Worm (Caenorhabditis elegans): ENCODE results near the gene sdz-13.

- TF ChIP-seq snpc-4 (GFP tag; optimal IDR thresholded peaks at IDR 0.05) (no peak), snpc-4 (tag; optimal IDR thresholded peaks at IDR 0.05) (no peak), F37B4.10 (GFP tag; IDR thresholded peaks at IDR 0.05) (no peak), Y67H2A.10 (GFP tag; conservative IDR thresholded peaks at IDR 0.05) (no peak), dpl-1 (GFP tag; optimal IDR thresholded peaks at IDR 0.05) (no peak), him-1 (tag; optimal IDR thresholded peaks at IDR 0.05) (no peak), ztf-3 (GFP tag; optimal IDR thresholded peaks at IDR 0.05) (no peak), egl-18 (GFP tag; IDR thresholded peaks at IDR 0.05) (no peak), athp-1 (tag; optimal IDR thresholded peaks at IDR 0.05) (no peak), madf-3 (GFP tag; IDR thresholded peaks at IDR 0.05) (no peak), ztf-25 (GFP tag; IDR thresholded peaks at IDR 0.05) (no peak), egl-44 (GFP tag; IDR thresholded peaks at IDR 0.05) (no peak), hrde-1 (tag; optimal IDR thresholded peaks at IDR 0.05; ENCODE audit: borderline replicate concordance) (no peak)
Measured at ce11 chrIV:10913081-10913480, 33.6 kb upstream of the sdz-13 start, which contains the start of gene ZK593.2.

Measured in whole organism, young adult.